Worm (Caenorhabditis elegans) whole organism, L1 larva: ENCODE measurements around the gene nhr-130.

Source experiments
- elt-3 ChIP-seq, 6 experiments: fragments of 150-350 bp in 1 of 6; sonication (generic microtip); optimal IDR thresholded peaks; 2 replicates each; lab custom pipeline; 2017 to 2018; ENCODE audit warnings: missing biosample characterization in 6 of 6, missing genetic modification characterization in 6 of 6, inconsistent platforms in 1 of 6
- lin-13 ChIP-seq: fragments of 150-350 bp; optimal IDR thresholded peaks from 2 replicates; lab custom pipeline; 2014; ENCODE audit warnings: missing biosample characterization, missing genetic modification reagents, missing genetic modification characterization

DNA sequence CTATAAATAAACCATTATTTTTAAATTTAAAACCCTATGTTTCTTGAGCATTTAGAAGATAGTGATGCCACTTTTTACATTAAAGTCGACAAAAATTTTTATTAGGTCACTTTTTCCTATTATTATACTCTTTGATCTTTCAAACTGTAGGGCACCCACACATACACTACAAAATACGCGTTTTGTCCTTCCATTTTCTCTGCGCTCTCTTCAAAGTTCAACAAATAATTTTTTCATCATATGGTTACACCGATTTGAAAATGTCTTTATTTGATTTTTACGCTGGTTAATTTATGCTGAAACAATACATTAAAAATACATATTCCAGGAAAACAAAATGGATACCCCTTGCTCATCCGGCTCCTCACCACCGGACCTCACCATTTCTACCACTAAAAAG lies 20.9 kb downstream of the nhr-130 start, which contains the start of gene nhr-202:
- TF ChIP-seq lin-13 (GFP tag; lab: Kevin White, UChicago), result no peak
- TF ChIP-seq elt-3 (tag; optimal IDR thresholded peaks at IDR 0.05; lab: Kevin White, UChicago), result no peak
